Worm (Caenorhabditis elegans): ENCODE results near the gene mrpl-55.

The mrpl-55 gene

DNA sequence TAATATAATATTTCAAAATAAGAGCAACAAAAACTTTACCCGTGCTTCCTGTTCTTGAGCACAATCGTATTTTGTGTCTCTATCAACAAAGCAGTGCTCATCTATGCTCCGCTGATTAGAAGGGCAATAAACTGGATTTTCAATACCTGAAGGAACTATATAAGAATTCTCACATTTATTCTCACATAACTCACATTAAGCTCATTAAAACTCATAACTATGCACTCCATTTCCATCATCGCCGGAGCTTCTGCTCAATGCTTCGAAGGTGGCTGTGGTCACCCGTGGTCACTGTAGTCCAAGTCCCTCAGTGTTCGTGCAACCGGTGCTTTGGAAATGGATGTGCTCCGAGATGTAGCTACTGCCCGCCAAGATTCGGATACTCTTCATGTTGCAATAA lies 11.0 kb downstream of the mrpl-55 start, which contains the start of the genes Y66H1A.8 and M04G7.5:
Gene Y66H1A.8, minus strand, starts transcription at position 101 of the 400 bp plus-strand sequence.
Gene M04G7.5, plus strand, starts transcription at position 258 of the 400 bp plus-strand sequence.
- TF ChIP-seq lag-1 (GFP tag; IDR thresholded peaks at IDR 0.05) = no peak
- TF ChIP-seq D2030.7 (GFP tag; IDR thresholded peaks at IDR 0.05) = no peak
- TF ChIP-seq ceh-58 (GFP tag; IDR thresholded peaks at IDR 0.05) = no peak
- TF ChIP-seq nhr-90 (tag; optimal IDR thresholded peaks at IDR 0.05) = no peak
- no peak for TF ChIP-seq repo-1 (tag; optimal IDR thresholded peaks at IDR 0.05)
- no peak for TF ChIP-seq attf-5 (GFP tag; optimal IDR thresholded peaks at IDR 0.05)
- TF ChIP-seq lin-35 (GFP tag; optimal IDR thresholded peaks at IDR 0.05) = no peak
- no peak for TF ChIP-seq let-607 (tag; optimal IDR thresholded peaks at IDR 0.05)
- no peak for TF ChIP-seq T07F8.4 (tag; optimal IDR thresholded peaks at IDR 0.05)
- no peak for TF ChIP-seq hsf-1 (GFP tag; IDR thresholded peaks at IDR 0.05)
- TF ChIP-seq unc-130 (GFP tag; optimal IDR thresholded peaks at IDR 0.05) = no peak
- no peak for TF ChIP-seq madf-3 (GFP tag; IDR thresholded peaks at IDR 0.05)
- no peak for TF ChIP-seq attf-6 (GFP tag; IDR thresholded peaks at IDR 0.05)
- TF ChIP-seq F57A8.1 (GFP tag; optimal IDR thresholded peaks at IDR 0.05) = no peak
- TF ChIP-seq B0336.3 (GFP tag; IDR thresholded peaks at IDR 0.05) = no peak

DNA sequence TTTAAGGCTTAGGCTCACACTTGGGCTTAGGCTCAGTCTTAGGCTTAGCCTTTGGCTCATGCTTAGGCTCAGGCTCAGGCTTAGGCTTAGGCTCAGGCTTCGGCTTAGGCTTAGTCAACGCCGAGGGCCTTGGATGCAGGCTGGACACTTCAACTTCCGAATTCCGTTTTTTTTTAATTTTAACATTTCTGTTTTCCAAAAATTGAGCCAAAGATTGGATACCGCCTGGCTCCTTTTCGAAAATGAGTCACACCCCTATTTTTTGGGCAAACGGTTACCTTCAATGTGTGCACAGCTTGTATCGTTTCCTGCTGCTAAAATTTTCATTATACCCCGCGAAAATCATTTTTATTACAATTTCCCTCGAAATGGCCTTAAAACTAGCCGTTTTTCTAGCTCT lies 11.7 kb downstream of the mrpl-55 start, which contains the start of gene M04G7.1:
Gene M04G7.1, plus strand, starts transcription at position 301 of the 400 bp plus-strand sequence.
- TF ChIP-seq chd-7 (tag; optimal IDR thresholded peaks at IDR 0.05) (no peak), zim-3 (tag; optimal IDR thresholded peaks at IDR 0.05) (no peak), hmg-1.2 (GFP tag; IDR thresholded peaks at IDR 0.05) (no peak), cebp-2 (GFP tag; IDR thresholded peaks at IDR 0.05) (no peak), gei-17 (GFP tag; optimal IDR thresholded peaks at IDR 0.05) (no peak), ztf-25 (GFP tag; IDR thresholded peaks at IDR 0.05) (no peak), aptf-2 (GFP tag; conservative IDR thresholded peaks at IDR 0.05) (no peak), madf-8 (GFP tag; conservative IDR thresholded peaks at IDR 0.05) (no peak), F22D6.2 (tag; optimal IDR thresholded peaks at IDR 0.05) (no peak), F57A8.1 (GFP tag; optimal IDR thresholded peaks at IDR 0.05) (no peak), hrde-1 (tag; optimal IDR thresholded peaks at IDR 0.05; ENCODE audit: borderline replicate concordance) (no peak), B0035.1 (tag; optimal IDR thresholded peaks at IDR 0.05) (no peak), snpc-4 (GFP tag; optimal IDR thresholded peaks at IDR 0.05) (no peak), snpc-4 (tag; optimal IDR thresholded peaks at IDR 0.05) (no peak)

ce11 chrIV:460614-461079 lies 16.9 kb downstream of the mrpl-55 start, which contains the start of gene M04G7.2:
TSS of gene M04G7.2 (minus strand) at chrIV:461029.
- TF ChIP-seq zfh-2 (GFP tag; conservative IDR thresholded peaks at IDR 0.05) = peak; percentile 85
- TF ChIP-seq mcd-1 (GFP tag; IDR thresholded peaks at IDR 0.05) = 0 out of 2 replicates have a peak, but pooled peaks have one; percentile 32
- no peak for TF ChIP-seq ekl-4 (GFP tag; IDR thresholded peaks at IDR 0.05)
- no peak for TF ChIP-seq snpc-4 (GFP tag; optimal IDR thresholded peaks at IDR 0.05)
- TF ChIP-seq snpc-4 (tag; optimal IDR thresholded peaks at IDR 0.05) = no peak
- TF ChIP-seq lin-54 (GFP tag; optimal IDR thresholded peaks at IDR 0.05) = no peak
- TF ChIP-seq snpc-3.4 (tag; optimal IDR thresholded peaks at IDR 0.05) = no peak
- TF ChIP-seq nhr-120 (GFP tag; IDR thresholded peaks at IDR 0.05) = 0 out of 2 replicates have a peak, but pooled peaks have one; percentile 11
- no peak for TF ChIP-seq madf-6 (GFP tag; IDR thresholded peaks at IDR 0.05)
- 0 out of 2 replicates have a peak, but pooled peaks have one; percentile 70 for TF ChIP-seq ztf-28 (GFP tag; IDR thresholded peaks at IDR 0.05)
- TF ChIP-seq ztf-3 (GFP tag; optimal IDR thresholded peaks at IDR 0.05) = no peak
- TF ChIP-seq hrde-1 (tag; optimal IDR thresholded peaks at IDR 0.05; ENCODE audit: borderline replicate concordance) = no peak
- TF ChIP-seq cebp-2 (GFP tag; IDR thresholded peaks at IDR 0.05) = no peak
- no peak for TF ChIP-seq ccch-3 (GFP tag; optimal IDR thresholded peaks at IDR 0.05)
- no peak for TF ChIP-seq F57C9.4 (tag; optimal IDR thresholded peaks at IDR 0.05)
- no peak for TF ChIP-seq dpl-1 (GFP tag; optimal IDR thresholded peaks at IDR 0.05)
- TF ChIP-seq egrh-3 (GFP tag; IDR thresholded peaks at IDR 0.05) = peak; percentile 26; the same call in 1 of the 2 replicates
- TF ChIP-seq B0035.1 (tag; optimal IDR thresholded peaks at IDR 0.05) = no peak
- 0 out of 2 replicates have a peak, but pooled peaks have one; percentile 27 for TF ChIP-seq madf-3 (GFP tag; IDR thresholded peaks at IDR 0.05)
- TF ChIP-seq nhr-90 (tag; optimal IDR thresholded peaks at IDR 0.05) = no peak
- peak; percentile 53; the same call in 1 of the 2 replicates for TF ChIP-seq K11D2.4 (GFP tag; IDR thresholded peaks at IDR 0.05)
- no peak for TF ChIP-seq ztf-6 (GFP tag; IDR thresholded peaks at IDR 0.05)
- TF ChIP-seq lir-1 (GFP tag; conservative IDR thresholded peaks at IDR 0.05) = no peak
